Fruit fly (Drosophila melanogaster) whole organism, embryonic: ENCODE measurements around the gene CG2021.

Source experiments
- Abd-B ChIP-seq: fragments of 200-800 bp; sonication (Bioruptor generic); optimal IDR thresholded peaks from 2 replicates; lab custom pipeline; 2018; ENCODE audit warnings: missing biosample characterization, mild to moderate bottlenecking, missing genetic modification characterization, moderate library complexity
- Atf6 ChIP-seq: fragments of 200-800 bp; sonication (Bioruptor generic); IDR thresholded peaks from 2 replicates; pipeline ENCODE4 v1.3.6; 2022; ENCODE audit warnings: missing biosample characterization, missing genetic modification characterization
- CG10321 ChIP-seq: fragments of 200-800 bp; sonication (Bioruptor generic); IDR thresholded peaks from 2 replicates; pipeline ENCODE4 v1.3.6; 2022; ENCODE audit warnings: missing biosample characterization, missing genetic modification characterization
- CG10431 ChIP-seq: fragments of 200-800 bp; sonication (Bioruptor generic); optimal IDR thresholded peaks from 3 replicates; lab custom pipeline; 2018; ENCODE audit warnings: missing biosample characterization, mild to moderate bottlenecking, missing genetic modification characterization
- CG13123 ChIP-seq: fragments of 200-800 bp; sonication (Bioruptor generic); optimal IDR thresholded peaks from 2 replicates; lab custom pipeline; 2016; ENCODE audit warnings: missing biosample characterization, missing genetic modification characterization
- CG13287 ChIP-seq: fragments of 200-800 bp; sonication (Bioruptor generic); IDR thresholded peaks from 2 replicates; pipeline ENCODE4 v1.3.6; 2022; ENCODE audit warnings: missing biosample characterization, missing genetic modification characterization; ENCODE audit not compliant: partially characterized antibody
- CG13624 ChIP-seq: fragments of 200-800 bp; sonication (Bioruptor generic); optimal IDR thresholded peaks from 2 replicates; lab custom pipeline; 2016; ENCODE audit warnings: missing biosample characterization, missing genetic modification characterization
- CG13894 ChIP-seq: fragments of 200-800 bp; sonication (Bioruptor generic); optimal IDR thresholded peaks from 3 replicates; lab custom pipeline; 2018; ENCODE audit warnings: missing biosample characterization, mild to moderate bottlenecking, missing genetic modification characterization, moderate library complexity
- CG14014 ChIP-seq: fragments of 200-800 bp; sonication (Bioruptor generic); IDR thresholded peaks from 2 replicates; pipeline ENCODE4 v1.3.6; 2022; ENCODE audit warnings: missing biosample characterization, missing genetic modification characterization
- CG15696 ChIP-seq: fragments of 200-800 bp; sonication (Bioruptor generic); optimal IDR thresholded peaks from 2 replicates; lab custom pipeline; 2019; ENCODE audit warnings: missing biosample characterization, mild to moderate bottlenecking, missing genetic modification characterization, moderate library complexity
- CG17361 ChIP-seq: fragments of 200-800 bp; sonication (Bioruptor generic); IDR thresholded peaks from 3 replicates; pipeline ENCODE4 v1.3.6; 2022; ENCODE audit warnings: missing biosample characterization, missing genetic modification characterization
- CG2199 ChIP-seq: fragments of 200-800 bp; sonication (Bioruptor generic); IDR thresholded peaks from 3 replicates; pipeline ENCODE4 v1.3.6; 2022; ENCODE audit warnings: missing biosample characterization, missing genetic modification characterization
- CG32532 ChIP-seq: fragments of 200-800 bp; sonication (Bioruptor generic); IDR thresholded peaks from 2 replicates; pipeline ENCODE4 v1.3.6; 2022; ENCODE audit warnings: missing biosample characterization, missing genetic modification characterization
- CG7372 ChIP-seq: fragments of 200-800 bp; sonication (Bioruptor generic); IDR thresholded peaks from 2 replicates; pipeline ENCODE4 v1.3.6; 2022; ENCODE audit warnings: missing biosample characterization, missing genetic modification characterization
- CG8388 ChIP-seq: fragments of 200-800 bp; sonication (Bioruptor generic); optimal IDR thresholded peaks from 2 replicates; lab custom pipeline; 2019; ENCODE audit warnings: missing biosample characterization, mild to moderate bottlenecking, missing genetic modification characterization, moderate library complexity
- CHES-1-like ChIP-seq: fragments of 200-800 bp; sonication (Bioruptor generic); optimal IDR thresholded peaks from 2 replicates; lab custom pipeline; 2016; ENCODE audit warnings: missing biosample characterization, missing genetic modification characterization
- CTCF ChIP-seq: fragments of 200-800 bp; sonication (Bioruptor generic); optimal IDR thresholded peaks from 2 replicates; lab custom pipeline; 2017; ENCODE audit warnings: missing biosample characterization, mild to moderate bottlenecking, missing genetic modification characterization, moderate library complexity
- Dek ChIP-seq: fragments of 200-800 bp; sonication (Bioruptor generic); optimal IDR thresholded peaks from 3 replicates; lab custom pipeline; 2019; ENCODE audit warnings: missing biosample characterization, mild to moderate bottlenecking, missing genetic modification characterization, moderate library complexity
- Dll ChIP-seq: fragments of 200-800 bp; sonication (Bioruptor generic); IDR thresholded peaks from 4 replicates; pipeline ENCODE4 v1.3.6; 2022; ENCODE audit warnings: missing biosample characterization, missing genetic modification characterization; ENCODE audit not compliant: partially characterized antibody
- Dref ChIP-seq: fragments of 200-800 bp; sonication (Bioruptor generic); IDR thresholded peaks from 2 replicates; pipeline ENCODE4 v1.3.6; 2022; ENCODE audit warnings: missing biosample characterization, missing genetic modification characterization
- Eip74EF ChIP-seq, 2 experiments: fragments of 200-800 bp in 1 of 2; fragments of >200 bp in 1 of 2; sonication (Bioruptor generic) in 1 of 2; optimal IDR thresholded peaks; 2 replicates each; lab custom pipeline; 2017 to 2019; ENCODE audit warnings: missing biosample characterization in 2 of 2, missing genetic modification characterization in 2 of 2, mild to moderate bottlenecking in 1 of 2, moderate library complexity in 1 of 2
- H15 ChIP-seq: fragments of 200-800 bp; sonication (Bioruptor generic); IDR thresholded peaks from 3 replicates; pipeline ENCODE4 v1.3.6; 2022; ENCODE audit warnings: missing biosample characterization, missing genetic modification characterization
- HLH4C ChIP-seq: fragments of 200-800 bp; sonication (Bioruptor generic); IDR thresholded peaks from 3 replicates; pipeline ENCODE4 v1.3.6; 2022; ENCODE audit warnings: missing biosample characterization, missing genetic modification characterization; ENCODE audit not compliant: partially characterized antibody
- HmgZ ChIP-seq: fragments of 200-800 bp; sonication (Bioruptor generic); optimal IDR thresholded peaks from 2 replicates; lab custom pipeline; 2018; ENCODE audit warnings: missing biosample characterization, mild to moderate bottlenecking, missing genetic modification characterization
- Hr3 ChIP-seq: fragments of 200-800 bp; sonication (Bioruptor generic); optimal IDR thresholded peaks from 3 replicates; lab custom pipeline; 2016; ENCODE audit warnings: missing biosample characterization, missing genetic modification characterization
- Hsf ChIP-seq: fragments of 200-800 bp; sonication (Bioruptor generic); optimal IDR thresholded peaks from 3 replicates; lab custom pipeline; 2016; ENCODE audit warnings: missing biosample characterization, missing genetic modification characterization
- MESR4 ChIP-seq: fragments of 200-800 bp; sonication (Bioruptor generic); optimal IDR thresholded peaks from 2 replicates; lab custom pipeline; 2018; ENCODE audit warnings: missing biosample characterization, mild to moderate bottlenecking, missing genetic modification characterization, moderate library complexity
- Med ChIP-seq: fragments of 200-800 bp; sonication (Bioruptor generic); peaks from one replicate; lab custom pipeline; 2016; ENCODE audit warnings: missing biosample characterization, missing genetic modification characterization, mild to moderate bottlenecking, inconsistent platforms, moderate library complexity
- NFAT ChIP-seq: fragments of 200-800 bp; sonication (Bioruptor generic); IDR thresholded peaks from 2 replicates; pipeline ENCODE4 v1.3.6; 2022; ENCODE audit warnings: missing biosample characterization, missing genetic modification characterization
- Nf-YC ChIP-seq: fragments of 200-800 bp; optimal IDR thresholded peaks from 3 replicates; lab custom pipeline; 2019; ENCODE audit warnings: missing biosample characterization, mild to moderate bottlenecking, missing genetic modification characterization, moderate library complexity
- Oaz ChIP-seq: fragments of 200-800 bp; sonication (Bioruptor generic); IDR thresholded peaks from 2 replicates; pipeline ENCODE4 v1.3.6; 2022; ENCODE audit warnings: missing biosample characterization, missing genetic modification characterization
- Opbp ChIP-seq: fragments of 200-800 bp; sonication (Bioruptor generic); IDR thresholded peaks from 3 replicates; pipeline ENCODE4 v1.3.6; 2022; ENCODE audit warnings: missing biosample characterization, missing genetic modification characterization; ENCODE audit not compliant: partially characterized antibody
- PHDP ChIP-seq: fragments of 200-800 bp; sonication (Bioruptor generic); optimal IDR thresholded peaks from 3 replicates; lab custom pipeline; 2018; ENCODE audit warnings: missing biosample characterization, mild to moderate bottlenecking, missing genetic modification characterization, moderate library complexity
- Sox102F ChIP-seq: fragments of 200-800 bp; sonication (Bioruptor generic); optimal IDR thresholded peaks from 2 replicates; lab custom pipeline; 2018; ENCODE audit warnings: missing biosample characterization, mild to moderate bottlenecking, missing genetic modification characterization, moderate library complexity
- amos ChIP-seq: fragments of 200-800 bp; sonication (Bioruptor generic); IDR thresholded peaks from 2 replicates; pipeline ENCODE4 v1.3.6; 2022; ENCODE audit warnings: missing biosample characterization, missing genetic modification characterization; ENCODE audit not compliant: partially characterized antibody
- aop ChIP-seq: fragments of 200-800 bp; sonication (Bioruptor generic); IDR thresholded peaks from 2 replicates; pipeline ENCODE4 v1.3.6; 2022; ENCODE audit warnings: missing biosample characterization, missing genetic modification characterization
- ap ChIP-seq: fragments of 200-800 bp; sonication (Bioruptor generic); IDR thresholded peaks from 2 replicates; pipeline ENCODE4 v1.3.6; 2022; ENCODE audit warnings: missing biosample characterization, missing genetic modification characterization
- gce ChIP-seq: fragments of 200-800 bp; sonication (Bioruptor generic); IDR thresholded peaks from 3 replicates; pipeline ENCODE4 v1.3.6; 2022; ENCODE audit warnings: missing biosample characterization, missing genetic modification characterization
- ind ChIP-seq: fragments of 200-800 bp; sonication (Bioruptor generic); optimal IDR thresholded peaks from 3 replicates; lab custom pipeline; 2016; ENCODE audit warnings: missing biosample characterization, missing genetic modification characterization
- jumu ChIP-seq: fragments of 200-800 bp; sonication (Bioruptor generic); optimal IDR thresholded peaks from 3 replicates; lab custom pipeline; 2016; ENCODE audit warnings: missing biosample characterization, missing genetic modification characterization
- mam ChIP-seq: fragments of 200-800 bp; sonication (Bioruptor generic); optimal IDR thresholded peaks from 3 replicates; lab custom pipeline; 2016; ENCODE audit warnings: missing biosample characterization, missing genetic modification characterization
- mld ChIP-seq: fragments of 200-800 bp; sonication (Bioruptor generic); IDR thresholded peaks from 3 replicates; pipeline ENCODE4 v1.3.6; 2022; ENCODE audit warnings: missing biosample characterization, missing genetic modification characterization; ENCODE audit not compliant: partially characterized antibody
- nom ChIP-seq: fragments of 200-800 bp; sonication (Bioruptor generic); optimal IDR thresholded peaks from 2 replicates; lab custom pipeline; 2017; ENCODE audit warnings: missing biosample characterization, missing genetic modification characterization, mild to moderate bottlenecking, moderate library complexity, missing genetic modification reagents
- sens ChIP-seq: fragments of 200-800 bp; sonication (Bioruptor generic); peaks from one replicate; lab custom pipeline; 2016; ENCODE audit warnings: missing biosample characterization, missing genetic modification characterization
- trem ChIP-seq: fragments of 200-800 bp; optimal IDR thresholded peaks from 3 replicates; lab custom pipeline; 2019; ENCODE audit warnings: missing biosample characterization, mild to moderate bottlenecking, missing genetic modification characterization, moderate library complexity
- zen ChIP-seq: fragments of 200-800 bp; sonication (Bioruptor generic); optimal IDR thresholded peaks from 3 replicates; lab custom pipeline; 2018; ENCODE audit warnings: missing biosample characterization, mild to moderate bottlenecking, missing genetic modification characterization, moderate library complexity

CG2021 gene

dm6 chr3L:1777249-1777648 lies at the start of gene CG2021, which contains the start of gene mRpL46 (continued):
- TF ChIP-seq HLH4C (GFP tag; lab: Robert Waterston, UW), result peak; percentile 64
- TF ChIP-seq Dref (GFP tag; lab: Robert Waterston, UW), result peak; percentile 62
- TF ChIP-seq Nf-YC (tag; lab: Kevin White, UChicago), result no peak
- TF ChIP-seq amos, result peak; percentile 40; the same call in 1 of the 2 replicates
- TF ChIP-seq CG13287, result peak; percentile 65
- TF ChIP-seq MESR4 (GFP tag; lab: Kevin White, UChicago), result peak; percentile 68
- no peak for TF ChIP-seq Eip74EF (GFP tag; optimal IDR thresholded peaks at IDR 0.05; lab: Kevin White, UChicago)
- TF ChIP-seq Med (GFP tag; lab: Kevin White, UChicago), result peak; percentile 59
- peak; percentile 63; the same call in 2 of the 4 replicates for TF ChIP-seq Dll (GFP tag; lab: Robert Waterston, UW)

- TF ChIP-seq aop (GFP tag; lab: Robert Waterston, UW), result no peak
- TF ChIP-seq nom (GFP tag; lab: Kevin White, UChicago), result peak; percentile 19
Observed at dm6 chr3L:1822365-1822764, 45.2 kb upstream of the CG2021 start.

dm6 chr3L:1821140-1821539 lies 43.9 kb upstream of the CG2021 start:
- TF ChIP-seq CG17361 (GFP tag; lab: Robert Waterston, UW) (no peak), nom (GFP tag; lab: Kevin White, UChicago) (peak; percentile 42), mld (GFP tag; lab: Robert Waterston, UW) (no peak), CG13624 (GFP tag; lab: Kevin White, UChicago) (no peak), CG13894 (tag; lab: Kevin White, UChicago) (no peak), H15 (GFP tag; lab: Robert Waterston, UW) (no peak), CG14014 (GFP tag; lab: Robert Waterston, UW) (no peak), Eip74EF (GFP tag; optimal IDR thresholded peaks at IDR 0.05; lab: Kevin White, UChicago) (no peak), Dek (no peak)

dm6 chr3L:1818834-1819233 lies 41.6 kb upstream of the CG2021 start:
- TF ChIP-seq zen (tag; lab: Kevin White, UChicago), result no peak
- no peak for TF ChIP-seq CG32532 (GFP tag; lab: Robert Waterston, UW)
- 0 out of 3 replicates have a peak, but pooled peaks have one; percentile 23 for TF ChIP-seq CG2199 (GFP tag; lab: Robert Waterston, UW)
- TF ChIP-seq Opbp, result no peak
- no peak for TF ChIP-seq trem (tag; lab: Kevin White, UChicago)
- TF ChIP-seq sens (GFP tag; lab: Kevin White, UChicago), result no peak
- TF ChIP-seq ind (GFP tag; lab: Kevin White, UChicago), result no peak
- no peak for TF ChIP-seq Hr3 (GFP tag; lab: Kevin White, UChicago)
- no peak for TF ChIP-seq NFAT (GFP tag; lab: Robert Waterston, UW)
- TF ChIP-seq jumu (GFP tag; lab: Kevin White, UChicago), result no peak
- TF ChIP-seq CG7372, result no peak
- no peak for TF ChIP-seq CG8388 (GFP tag; lab: Kevin White, UChicago)
- no peak for TF ChIP-seq CG14014 (GFP tag; lab: Robert Waterston, UW)
- no peak for TF ChIP-seq Abd-B (GFP tag; lab: Kevin White, UChicago)
- no peak for TF ChIP-seq ap (GFP tag; lab: Robert Waterston, UW)
- TF ChIP-seq CTCF (GFP tag; lab: Kevin White, UChicago), result no peak
- no peak for TF ChIP-seq CG10431 (GFP tag; lab: Kevin White, UChicago)
- no peak for TF ChIP-seq mam (GFP tag; lab: Kevin White, UChicago)
- no peak for TF ChIP-seq Oaz (GFP tag; lab: Robert Waterston, UW)
- TF ChIP-seq Atf6, result no peak
- no peak for TF ChIP-seq HmgZ (tag; lab: Kevin White, UChicago)
- TF ChIP-seq CG13894 (tag; lab: Kevin White, UChicago), result peak; percentile 59
- no peak for TF ChIP-seq CHES-1-like (GFP tag; lab: Kevin White, UChicago)
- no peak for TF ChIP-seq Hsf (GFP tag; lab: Kevin White, UChicago)
- TF ChIP-seq CG10321 (GFP tag; lab: Robert Waterston, UW), result no peak
- TF ChIP-seq HLH4C (GFP tag; lab: Robert Waterston, UW), result no peak
- no peak for TF ChIP-seq gce (GFP tag; lab: Robert Waterston, UW)
- no peak for TF ChIP-seq PHDP (tag; lab: Kevin White, UChicago)
- no peak for TF ChIP-seq CG13123 (GFP tag; lab: Kevin White, UChicago)
- no peak for TF ChIP-seq CG15696 (tag; lab: Kevin White, UChicago)
- TF ChIP-seq Sox102F (GFP tag; lab: Kevin White, UChicago), result peak; percentile 7
